Fruit fly (Drosophila melanogaster): ENCODE data around the gene Ranbp21.

Gene Ranbp21

DNA sequence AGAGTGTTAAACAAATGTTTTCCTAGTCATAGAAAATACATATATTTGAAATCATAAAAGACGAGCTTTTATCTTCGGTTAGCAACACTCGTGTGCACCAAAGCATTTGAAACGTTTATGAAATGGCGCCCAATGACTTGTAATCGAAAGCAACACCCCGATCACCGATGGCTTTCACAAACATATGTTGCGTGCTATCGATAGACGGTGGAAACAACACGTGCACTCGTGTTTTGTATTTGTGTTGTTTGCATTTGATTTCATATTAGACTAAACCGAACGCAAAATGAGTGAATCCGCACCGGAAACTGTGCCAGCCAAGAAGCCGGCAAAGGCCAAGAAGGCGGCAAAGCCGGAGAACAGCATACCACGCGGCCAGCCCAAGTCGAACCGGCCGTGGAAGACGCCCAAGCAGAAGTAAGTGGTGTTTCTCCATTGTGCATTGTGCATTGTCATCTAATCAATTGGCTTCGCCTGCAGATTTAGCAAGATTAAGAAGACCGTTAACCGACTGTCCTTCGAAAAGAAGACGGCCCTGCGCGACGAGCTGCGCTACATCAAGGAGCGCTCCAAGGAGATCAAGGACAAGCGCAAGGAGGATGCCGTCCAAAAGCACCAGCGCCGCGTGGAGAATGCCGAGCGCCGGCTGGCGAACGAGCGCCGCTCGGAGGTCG is 35.9 kb downstream of the Ranbp21 start, which contains the start of gene CG14210 (continued):
- TF ChIP-seq CG4707 (GFP tag; optimal IDR thresholded peaks at IDR 0.05) (no peak), Hey (tag; optimal IDR thresholded peaks at IDR 0.05) (no peak), crp (GFP tag; optimal IDR thresholded peaks at IDR 0.05) (peak; percentile 3 to 84), CG15011 (GFP tag; optimal IDR thresholded peaks at IDR 0.05) (no peak), CG2129 (GFP tag; IDR thresholded peaks at IDR 0.05; ENCODE audit: partially characterized antibody) (no peak), trem (tag; optimal IDR thresholded peaks at IDR 0.05) (peak; percentile 45), CG3163 (GFP tag; optimal IDR thresholded peaks at IDR 0.05) (no peak), CG14710 (tag; optimal IDR thresholded peaks at IDR 0.05) (peak; percentile 12), NK7.1 (GFP tag; optimal IDR thresholded peaks at IDR 0.05) (no peak), phol (tag; optimal IDR thresholded peaks at IDR 0.05) (no peak), lov (optimal IDR thresholded peaks at IDR 0.05) (no peak), lov (GFP tag; IDR thresholded peaks at IDR 0.05) (no peak), Doc2 (GFP tag; IDR thresholded peaks at IDR 0.05) (no peak), Chrac-16 (GFP tag; optimal IDR thresholded peaks at IDR 0.05) (no peak), sna (GFP tag; IDR thresholded peaks at IDR 0.05; ENCODE audit: partially characterized antibody) (peak; percentile 44; the same call in 1 of the 2 replicates), Stat92E (GFP tag; optimal IDR thresholded peaks at IDR 0.05) (no peak), CG13296 (GFP tag; optimal IDR thresholded peaks at IDR 0.05) (no peak), CG9437 (GFP tag; optimal IDR thresholded peaks at IDR 0.05) (no peak), C15 (GFP tag; IDR thresholded peaks at IDR 0.05) (no peak), dmrt11E (tag; optimal IDR thresholded peaks at IDR 0.05) (no peak), stwl (tag; optimal IDR thresholded peaks at IDR 0.05) (peak; percentile 40), pzg (GFP tag; optimal IDR thresholded peaks at IDR 0.05) (peak; percentile 57), hth (optimal IDR thresholded peaks at IDR 0.05) (no peak), tap (tag; optimal IDR thresholded peaks at IDR 0.05) (no peak), CG30020 (tag; optimal IDR thresholded peaks at IDR 0.05) (no peak), CG10147 (GFP tag; optimal IDR thresholded peaks at IDR 0.05) (no peak), zf30C (GFP tag; optimal IDR thresholded peaks at IDR 0.05) (no peak), Pdp1 (GFP tag; optimal IDR thresholded peaks at IDR 0.05) (no peak), gfzf (GFP tag; optimal IDR thresholded peaks at IDR 0.05) (no peak), tgo (GFP tag; IDR thresholded peaks at IDR 0.05) (no peak), pnt (GFP tag; optimal IDR thresholded peaks at IDR 0.05) (no peak), Side (GFP tag; optimal IDR thresholded peaks at IDR 0.05) (no peak), ttk (GFP tag; IDR thresholded peaks at IDR 0.05) (no peak), gsb-n (tag; optimal IDR thresholded peaks at IDR 0.05) (no peak), gcm (GFP tag; optimal IDR thresholded peaks at IDR 0.05) (no peak), CG17385 (GFP tag; optimal IDR thresholded peaks at IDR 0.05) (no peak), Ets97D (GFP tag; optimal IDR thresholded peaks at IDR 0.05) (peak; percentile 32), pan (optimal IDR thresholded peaks at IDR 0.05) (no peak), pan (GFP tag; optimal IDR thresholded peaks at IDR 0.05 in 1 of 2, IDR thresholded peaks at IDR 0.05 in 1 of 2) (no peak), CG8924 (tag; optimal IDR thresholded peaks at IDR 0.05) (no peak), ewg (GFP tag; optimal IDR thresholded peaks at IDR 0.05) (no peak), bab2 (GFP tag; optimal IDR thresholded peaks at IDR 0.05) (no peak), Asciz (GFP tag; optimal IDR thresholded peaks at IDR 0.05) (no peak), dm (GFP tag; optimal IDR thresholded peaks at IDR 0.05) (peak; percentile 90), danr (GFP tag; IDR thresholded peaks at IDR 0.05) (no peak), CG16863 (GFP tag; optimal IDR thresholded peaks at IDR 0.05) (no peak), ham (GFP tag; IDR thresholded peaks at IDR 0.05) (no peak), Camta (GFP tag; optimal IDR thresholded peaks at IDR 0.05) (no peak), Rx (GFP tag; IDR thresholded peaks at IDR 0.05) (no peak), Hr3 (GFP tag; optimal IDR thresholded peaks at IDR 0.05) (no peak)

Measured in whole organism, embryonic.